Worm (Caenorhabditis elegans) whole organism, young adult: ENCODE results near the gene F21E9.2.

Experiments
- B0035.1 ChIP-seq: sonication (generic microtip); optimal IDR thresholded peaks from 2 replicates; lab custom pipeline; 2016; ENCODE audit warnings: missing genetic modification characterization, mild to moderate bottlenecking, missing compliant biosample characterization, missing genotype, missing genetic modification reagents
- F10E7.11 ChIP-seq: sonication (generic microtip); optimal IDR thresholded peaks from 2 replicates; lab custom pipeline; 2017; ENCODE audit warnings: mild to moderate bottlenecking, missing genetic modification characterization, moderate library complexity, missing compliant biosample characterization
- F22D6.2 ChIP-seq: sonication (generic microtip); optimal IDR thresholded peaks from 2 replicates; lab custom pipeline; 2016; ENCODE audit warnings: mild to moderate bottlenecking, missing genetic modification characterization, missing compliant biosample characterization
- F33H1.4 ChIP-seq: fragments of 200-800 bp; sonication (Bioruptor generic); IDR thresholded peaks from 2 replicates; pipeline ENCODE4 v1.3.6; 2022; ENCODE audit warnings: missing genetic modification reagents, missing genetic modification characterization, missing compliant biosample characterization
- F39B2.1 ChIP-seq: fragments of 200-800 bp; sonication (Bioruptor generic); IDR thresholded peaks from 2 replicates; pipeline ENCODE4 v1.3.6; 2022; ENCODE audit warnings: missing genetic modification reagents, missing genetic modification characterization, missing compliant biosample characterization
- F57C9.4 ChIP-seq: sonication (generic microtip); optimal IDR thresholded peaks from 2 replicates; lab custom pipeline; 2017; ENCODE audit warnings: mild to moderate bottlenecking, missing genetic modification characterization, missing compliant biosample characterization
- Y79H2A.3 ChIP-seq: fragments of 200-800 bp; sonication (Bioruptor generic); conservative IDR thresholded peaks from 2 replicates; pipeline ENCODE4 v1.3.6; 2022; ENCODE audit warnings: missing genetic modification reagents, missing genetic modification characterization, missing compliant biosample characterization
- athp-1 ChIP-seq: sonication (generic microtip); optimal IDR thresholded peaks from 2 replicates; lab custom pipeline; 2017; ENCODE audit warnings: mild to moderate bottlenecking, missing genetic modification characterization, missing compliant biosample characterization
- attf-5 ChIP-seq: fragments of 200-800 bp; sonication (Bioruptor generic); optimal IDR thresholded peaks from 2 replicates; lab custom pipeline; 2018; ENCODE audit warnings: mild to moderate bottlenecking, missing genetic modification characterization, missing compliant biosample characterization
- bed-1 ChIP-seq: fragments of 200-800 bp; sonication (Bioruptor generic); IDR thresholded peaks from 2 replicates; pipeline ENCODE4 v1.3.6; 2022; ENCODE audit warnings: missing genetic modification reagents, missing genetic modification characterization, missing compliant biosample characterization
- ccch-3 ChIP-seq: fragments of 200-800 bp; sonication (Bioruptor generic); optimal IDR thresholded peaks from 2 replicates; lab custom pipeline; 2018; ENCODE audit warnings: mild to moderate bottlenecking, missing genetic modification characterization, missing compliant biosample characterization
- cebp-1 ChIP-seq, 2 experiments: fragments of 200-800 bp in 1 of 2; sonication (Bioruptor generic) in 1 of 2; sonication (generic microtip) in 1 of 2; IDR thresholded peaks in 1 of 2; optimal IDR thresholded peaks in 1 of 2; 2 replicates each; pipeline versions ENCODE4 v1.3.6 to Lab custom; 2017 to 2022; ENCODE audit warnings: missing compliant biosample characterization in 2 of 2, missing genetic modification characterization in 2 of 2, mild to moderate bottlenecking in 1 of 2, missing genetic modification reagents in 1 of 2, moderate library complexity in 1 of 2
- ceh-91 ChIP-seq: fragments of 200-800 bp; sonication (Bioruptor generic); IDR thresholded peaks from 2 replicates; pipeline ENCODE4 v1.3.6; 2022; ENCODE audit warnings: missing genetic modification reagents, missing genetic modification characterization, missing compliant biosample characterization
- chd-7 ChIP-seq: sonication (generic microtip); optimal IDR thresholded peaks from 2 replicates; lab custom pipeline; 2016; ENCODE audit warnings: mild to moderate bottlenecking, missing genetic modification characterization, moderate library complexity, missing compliant biosample characterization
- dpl-1 ChIP-seq: fragments of 150-350 bp; optimal IDR thresholded peaks from 2 replicates; lab custom pipeline; 2014; ENCODE audit warnings: missing biosample characterization, missing genetic modification reagents, missing genetic modification characterization
- egl-18 ChIP-seq: fragments of 200-800 bp; sonication (Bioruptor generic); IDR thresholded peaks from 2 replicates; pipeline ENCODE4 v1.3.6; 2022; ENCODE audit warnings: missing genetic modification reagents, missing genetic modification characterization, missing compliant biosample characterization
- him-1 ChIP-seq: sonication (generic microtip); optimal IDR thresholded peaks from 2 replicates; lab custom pipeline; 2016; ENCODE audit warnings: missing genotype, missing genetic modification reagents, missing genetic modification characterization, missing compliant biosample characterization
- hmg-20 ChIP-seq: fragments of 200-800 bp; sonication (Bioruptor generic); IDR thresholded peaks from 2 replicates; pipeline ENCODE4 v1.3.6; 2022; ENCODE audit warnings: missing genetic modification reagents, missing genetic modification characterization, missing compliant biosample characterization
- hrde-1 ChIP-seq: sonication (generic microtip); optimal IDR thresholded peaks from 2 replicates; lab custom pipeline; 2016; ENCODE audit warnings: missing genetic modification characterization, mild to moderate bottlenecking, missing compliant biosample characterization, moderate library complexity, missing genotype, missing genetic modification reagents, borderline replicate concordance
- let-607 ChIP-seq, 2 experiments: fragments of 200-800 bp in 1 of 2; sonication (Bioruptor generic) in 1 of 2; sonication (generic microtip) in 1 of 2; optimal IDR thresholded peaks; 2 replicates each; lab custom pipeline; 2016 to 2018; ENCODE audit warnings: mild to moderate bottlenecking in 2 of 2, missing compliant biosample characterization in 2 of 2, missing genetic modification characterization in 2 of 2, moderate library complexity in 2 of 2, missing genotype in 1 of 2
- lin-26 ChIP-seq: fragments of 200-800 bp; sonication (Bioruptor generic); IDR thresholded peaks from 2 replicates; pipeline ENCODE4 v1.3.6; 2022; ENCODE audit warnings: missing genetic modification reagents, missing genetic modification characterization, missing compliant biosample characterization
- lin-54 ChIP-seq: fragments of 200-800 bp; sonication (Bioruptor generic); optimal IDR thresholded peaks from 2 replicates; lab custom pipeline; 2018; ENCODE audit warnings: mild to moderate bottlenecking, missing genetic modification characterization, missing compliant biosample characterization
- lir-1 ChIP-seq: fragments of 200-800 bp; sonication (Bioruptor generic); conservative IDR thresholded peaks from 2 replicates; pipeline ENCODE4 v1.3.6; 2022; ENCODE audit warnings: missing genetic modification reagents, missing genetic modification characterization, missing compliant biosample characterization
- madf-6 ChIP-seq: fragments of 200-800 bp; sonication (Bioruptor generic); IDR thresholded peaks from 2 replicates; pipeline ENCODE4 v1.3.6; 2022; ENCODE audit warnings: missing genetic modification reagents, missing genetic modification characterization, missing compliant biosample characterization
- madf-8 ChIP-seq: fragments of 200-800 bp; sonication (Bioruptor generic); conservative IDR thresholded peaks from 2 replicates; pipeline ENCODE4 v1.3.6; 2022; ENCODE audit warnings: missing genetic modification reagents, missing genetic modification characterization, missing compliant biosample characterization
- nfya-1 ChIP-seq: sonication (generic microtip); optimal IDR thresholded peaks from 2 replicates; lab custom pipeline; 2017; ENCODE audit warnings: antibody characterized with exemption, missing compliant biosample characterization, missing genetic modification characterization, borderline replicate concordance; ENCODE audit not compliant: insufficient read depth
- nfya-2 ChIP-seq: fragments of 200-800 bp; sonication (Bioruptor generic); IDR thresholded peaks from 2 replicates; pipeline ENCODE4 v1.3.6; 2022; ENCODE audit warnings: missing genetic modification reagents, missing genetic modification characterization, missing compliant biosample characterization
- nfyb-1 ChIP-seq: fragments of 200-800 bp; sonication (Bioruptor generic); IDR thresholded peaks from 2 replicates; pipeline ENCODE4 v1.3.6; 2022; ENCODE audit warnings: missing genetic modification reagents, missing genetic modification characterization, missing compliant biosample characterization
- pbrm-1 ChIP-seq: fragments of 200-800 bp; sonication (Bioruptor generic); IDR thresholded peaks from 2 replicates; pipeline ENCODE4 v1.3.6; 2022; ENCODE audit warnings: missing genetic modification reagents, missing genetic modification characterization, missing compliant biosample characterization
- rcor-1 ChIP-seq: fragments of 200-800 bp; sonication (Bioruptor generic); IDR thresholded peaks from 2 replicates; pipeline ENCODE4 v1.3.6; 2022; ENCODE audit warnings: missing genetic modification reagents, missing genetic modification characterization, missing compliant biosample characterization
- rec-8 ChIP-seq, 2 experiments: sonication (generic microtip); optimal IDR thresholded peaks; 2 replicates each; lab custom pipeline; 2016; ENCODE audit warnings: mild to moderate bottlenecking in 2 of 2, missing genetic modification characterization in 2 of 2, missing genetic modification reagents in 2 of 2, missing genotype in 2 of 2, missing biosample characterization in 1 of 2, missing compliant biosample characterization in 1 of 2, moderate library complexity in 1 of 2
- repo-1 ChIP-seq: sonication (generic microtip); optimal IDR thresholded peaks from 2 replicates; lab custom pipeline; 2017; ENCODE audit warnings: mild to moderate bottlenecking, missing genetic modification characterization, missing compliant biosample characterization
- sea-2 ChIP-seq: fragments of 200-800 bp; sonication (Bioruptor generic); IDR thresholded peaks from 2 replicates; pipeline ENCODE4 v1.3.6; 2022; ENCODE audit warnings: missing genetic modification characterization, missing compliant biosample characterization
- snpc-1.1 ChIP-seq: sonication (generic microtip); optimal IDR thresholded peaks from 2 replicates; lab custom pipeline; 2017; ENCODE audit warnings: missing genetic modification characterization, mild to moderate bottlenecking, missing compliant biosample characterization, antibody characterized with exemption, moderate library complexity, missing genotype, missing genetic modification reagents; ENCODE audit not compliant: insufficient read depth
- snpc-3.4 ChIP-seq: sonication (generic microtip); optimal IDR thresholded peaks from 2 replicates; lab custom pipeline; 2017; ENCODE audit warnings: missing genetic modification characterization, mild to moderate bottlenecking, missing compliant biosample characterization, antibody characterized with exemption, moderate library complexity, missing genotype, missing genetic modification reagents
- unc-62 ChIP-seq: fragments of 150-350 bp; optimal IDR thresholded peaks from 2 replicates; lab custom pipeline; 2014; ENCODE audit warnings: missing biosample characterization, missing genetic modification reagents, missing genetic modification characterization
- xnd-1 ChIP-seq: sonication (generic microtip); optimal IDR thresholded peaks from 2 replicates; lab custom pipeline; 2016; ENCODE audit warnings: missing genotype, missing genetic modification reagents, missing genetic modification characterization, missing compliant biosample characterization
- ztf-18 ChIP-seq: sonication (generic microtip); optimal IDR thresholded peaks from 2 replicates; lab custom pipeline; 2016; ENCODE audit warnings: missing genotype, mild to moderate bottlenecking, missing genetic modification characterization, missing compliant biosample characterization
- ztf-26 ChIP-seq: sonication (generic microtip); optimal IDR thresholded peaks from 2 replicates; lab custom pipeline; 2017; ENCODE audit warnings: missing genetic modification characterization, missing compliant biosample characterization

The F21E9.2 gene

ce11 chrX:1302267-1302666 lies 27.5 kb downstream of the F21E9.2 start (continued):
- TF ChIP-seq nfya-1 (tag; lab: Kevin White, UChicago) (no peak), attf-5 (peak; percentile 72), lir-1 (peak; percentile 61), ztf-18 (peak; percentile 38), nfyb-1 (GFP tag; lab: Robert Waterston, UW) (peak; percentile 76), F39B2.1 (GFP tag; lab: Robert Waterston, UW) (no peak)

- TF ChIP-seq F22D6.2 (tag; lab: Kevin White, UChicago) (no peak), dpl-1 (no peak), F33H1.4 (no peak), unc-62 (GFP tag; lab: Kevin White, UChicago) (no peak), egl-18 (GFP tag; lab: Robert Waterston, UW) (no peak), chd-7 (tag; lab: Kevin White, UChicago) (no peak), ccch-3 (GFP tag; lab: Kevin White, UChicago) (no peak), let-607 (tag; optimal IDR thresholded peaks at IDR 0.05; lab: Kevin White, UChicago) (no peak), lin-54 (GFP tag; lab: Kevin White, UChicago) (no peak), rcor-1 (GFP tag; lab: Robert Waterston, UW) (no peak), ztf-26 (tag; lab: Kevin White, UChicago) (no peak), Y79H2A.3 (GFP tag; lab: Robert Waterston, UW) (no peak), bed-1 (GFP tag; lab: Robert Waterston, UW) (no peak), him-1 (no peak), ceh-91 (GFP tag; lab: Robert Waterston, UW) (no peak), pbrm-1 (GFP tag; lab: Robert Waterston, UW) (no peak), hmg-20 (GFP tag; lab: Robert Waterston, UW) (no peak), nfya-2 (no peak), madf-6 (GFP tag; lab: Robert Waterston, UW) (no peak)
Measured at ce11 chrX:1299849-1300248, 29.9 kb downstream of the F21E9.2 start, which contains the start of gene inso-1. TSS of gene inso-1 (plus strand) at chrX:1300149.

DNA sequence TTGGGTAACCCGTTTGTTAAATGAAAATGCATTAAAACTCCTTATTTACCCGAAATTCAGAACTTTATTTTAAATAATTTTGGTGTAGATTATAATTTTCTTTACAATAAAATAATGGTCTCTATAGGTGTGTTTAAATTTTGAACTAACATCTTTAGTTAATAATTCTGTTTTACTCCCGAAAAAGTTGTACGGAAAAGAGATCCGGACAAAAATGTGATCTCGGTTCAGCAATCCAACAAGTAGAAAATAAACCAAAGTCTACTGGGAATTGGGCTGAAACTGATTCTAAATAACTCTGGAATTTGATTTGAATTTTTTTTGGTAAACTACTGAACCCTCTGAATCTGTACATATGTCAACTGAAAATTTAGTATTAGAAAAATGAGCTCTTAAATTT lies 34.0 kb downstream of the F21E9.2 start:
- no peak for TF ChIP-seq rec-8 (tag; optimal IDR thresholded peaks at IDR 0.05; lab: Kevin White, UChicago)
- no peak for TF ChIP-seq xnd-1 (tag; lab: Kevin White, UChicago)
- no peak for TF ChIP-seq lir-1
- TF ChIP-seq lin-26, result no peak
- TF ChIP-seq, all 124 proteins: peak for 0

DNA sequence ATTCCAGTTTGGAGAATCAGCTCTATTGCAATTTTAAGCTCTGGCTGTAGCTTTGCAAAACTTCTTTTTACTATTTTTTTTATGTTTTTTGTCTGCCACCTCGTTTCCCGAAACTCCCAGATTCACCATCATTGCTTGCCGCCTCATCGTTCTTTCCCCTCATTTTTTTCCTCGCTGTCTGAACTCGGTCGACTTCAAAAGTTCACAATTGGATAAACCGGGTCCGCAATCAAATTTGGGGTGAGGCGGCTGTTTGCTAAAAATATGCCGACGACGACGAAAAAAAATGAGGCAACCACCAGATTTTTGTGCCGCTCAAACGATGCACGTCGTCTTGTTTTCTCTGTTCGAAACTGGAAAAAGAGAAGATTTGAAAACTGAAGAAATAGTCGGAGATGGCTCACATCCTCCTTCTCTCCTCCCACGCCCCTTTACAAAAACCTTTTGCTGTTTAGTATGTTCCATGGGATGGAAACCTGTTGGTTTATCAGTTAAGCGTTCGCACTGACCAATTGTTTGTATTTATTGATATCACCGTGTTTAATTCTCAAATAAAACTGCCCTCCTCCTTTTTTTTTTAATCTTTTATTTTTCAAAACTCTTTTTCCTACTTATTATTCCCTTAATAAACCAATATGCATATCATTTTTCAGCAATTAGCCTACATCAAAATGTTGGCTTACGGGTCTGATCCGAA lies 35.0 kb downstream of the F21E9.2 start, which contains the start of gene dop-4:
Gene dop-4, plus strand, starts transcription at position 647 of the 697 bp plus-strand sequence.
- TF ChIP-seq rec-8 (tag; optimal IDR thresholded peaks at IDR 0.05; lab: Kevin White, UChicago), result no peak
- TF ChIP-seq cebp-1 (GFP tag; IDR thresholded peaks at IDR 0.05; lab: Robert Waterston, UW), result no peak
- no peak for TF ChIP-seq cebp-1 (tag; optimal IDR thresholded peaks at IDR 0.05; lab: Kevin White, UChicago)
- no peak for TF ChIP-seq sea-2 (GFP tag; lab: Robert Waterston, UW)
- no peak for TF ChIP-seq F10E7.11 (tag; lab: Kevin White, UChicago)
- TF ChIP-seq F57C9.4 (tag; lab: Kevin White, UChicago), result no peak
- no peak for TF ChIP-seq athp-1
- TF ChIP-seq hrde-1, result no peak
- no peak for TF ChIP-seq repo-1 (tag; lab: Kevin White, UChicago)
- TF ChIP-seq Y79H2A.3 (GFP tag; lab: Robert Waterston, UW), result no peak
- no peak for TF ChIP-seq madf-8 (GFP tag; lab: Robert Waterston, UW)
- no peak for TF ChIP-seq snpc-1.1 (tag; lab: Kevin White, UChicago)
- no peak for TF ChIP-seq snpc-3.4 (tag; lab: Kevin White, UChicago)
- no peak for TF ChIP-seq B0035.1 (tag; lab: Kevin White, UChicago)
